Worm (Caenorhabditis elegans): ENCODE results near the gene F07A11.5.

The F07A11.5 gene

ce11 chrII:11596157-11596740, 15.9 kb upstream of the F07A11.5 start (continued):
- TF ChIP-seq ama-1 (optimal IDR thresholded peaks at IDR 0.05) (no peak), ama-1 (GFP tag; optimal IDR thresholded peaks at IDR 0.05) (peak in 1 of 2 experiments; percentile 22), tbp1 (GFP tag; optimal IDR thresholded peaks at IDR 0.05) (peak; percentile 11), repo-1 (tag; optimal IDR thresholded peaks at IDR 0.05) (peak; percentile 37), gei-17 (GFP tag; optimal IDR thresholded peaks at IDR 0.05) (no peak), snpc-4 (GFP tag; optimal IDR thresholded peaks at IDR 0.05) (no peak), snpc-4 (tag; optimal IDR thresholded peaks at IDR 0.05) (peak in 2 of 4 experiments; percentile 24 to 34), ztf-18 (tag; optimal IDR thresholded peaks at IDR 0.05) (peak; percentile 32), hrde-1 (tag; optimal IDR thresholded peaks at IDR 0.05; ENCODE audit: borderline replicate concordance) (peak; percentile 62), nfya-1 (tag; optimal IDR thresholded peaks at IDR 0.05; ENCODE audit: borderline replicate concordance, insufficient read depth) (no peak), unc-62 (GFP tag; optimal IDR thresholded peaks at IDR 0.05) (no peak), ccch-3 (GFP tag; optimal IDR thresholded peaks at IDR 0.05) (no peak), zfh-2 (GFP tag; conservative IDR thresholded peaks at IDR 0.05) (no peak), egl-44 (GFP tag; IDR thresholded peaks at IDR 0.05) (no peak), akir-1 (GFP tag; optimal IDR thresholded peaks at IDR 0.05) (no peak), hmg-20 (GFP tag; IDR thresholded peaks at IDR 0.05) (peak; percentile 54; the same call in 1 of the 2 replicates), nhr-120 (GFP tag; IDR thresholded peaks at IDR 0.05) (no peak), D2030.7 (GFP tag; IDR thresholded peaks at IDR 0.05) (peak; percentile 76), C17E4.6 (GFP tag; IDR thresholded peaks at IDR 0.05) (no peak), ZK185.1 (tag; optimal IDR thresholded peaks at IDR 0.05; ENCODE audit: poor library complexity, severe bottlenecking) (no peak), unc-130 (GFP tag; optimal IDR thresholded peaks at IDR 0.05) (peak; percentile 25), mes-4 (tag; optimal IDR thresholded peaks at IDR 0.05) (no peak), T07F8.4 (tag; optimal IDR thresholded peaks at IDR 0.05) (no peak), F37B4.10 (GFP tag; IDR thresholded peaks at IDR 0.05) (no peak), ceh-27 (GFP tag; optimal IDR thresholded peaks at IDR 0.05) (no peak), ekl-4 (GFP tag; IDR thresholded peaks at IDR 0.05) (peak; percentile 76), Y95B8A.8 (GFP tag; IDR thresholded peaks at IDR 0.05) (no peak), snpc-1.3 (tag; optimal IDR thresholded peaks at IDR 0.05; ENCODE audit: insufficient read depth) (peak; percentile 7), ceh-91 (GFP tag; IDR thresholded peaks at IDR 0.05) (peak; percentile 21; the same call in 1 of the 2 replicates), rcor-1 (GFP tag; IDR thresholded peaks at IDR 0.05) (peak; percentile 33; the same call in 1 of the 2 replicates), F10E7.11 (tag; optimal IDR thresholded peaks at IDR 0.05) (no peak), hmg-1.2 (GFP tag; IDR thresholded peaks at IDR 0.05) (no peak; the same call in 1 of the 2 replicates), F39B2.1 (GFP tag; IDR thresholded peaks at IDR 0.05) (no peak), rec-8 (tag; optimal IDR thresholded peaks at IDR 0.05) (peak in 1 of 2 experiments; percentile 9), attf-3 (GFP tag; conservative IDR thresholded peaks at IDR 0.05) (no peak), attf-6 (GFP tag; IDR thresholded peaks at IDR 0.05) (peak; percentile 44; the same call in 1 of the 2 replicates), ceh-100 (GFP tag; IDR thresholded peaks at IDR 0.05) (peak; percentile 52; the same call in 1 of the 2 replicates), egrh-3 (GFP tag; IDR thresholded peaks at IDR 0.05) (no peak), fkh-3 (tag; optimal IDR thresholded peaks at IDR 0.05) (no peak), Y53F4B.3 (GFP tag; IDR thresholded peaks at IDR 0.05) (no peak), athp-1 (tag; optimal IDR thresholded peaks at IDR 0.05) (peak; percentile 60), somi-1 (GFP tag; optimal IDR thresholded peaks at IDR 0.05) (no peak), tbx-9 (tag; optimal IDR thresholded peaks at IDR 0.05; ENCODE audit: borderline replicate concordance) (no peak), nhr-179 (tag; optimal IDR thresholded peaks at IDR 0.05) (no peak), F22D6.2 (tag; optimal IDR thresholded peaks at IDR 0.05) (no peak), ceh-58 (GFP tag; IDR thresholded peaks at IDR 0.05) (no peak), efl-1 (GFP tag; optimal IDR thresholded peaks at IDR 0.05) (peak; percentile 82), chd-7 (tag; optimal IDR thresholded peaks at IDR 0.05) (no peak)

Data from whole organism, young adult.